Fruit fly (Drosophila melanogaster): ENCODE measurements around the gene CG10651.

Gene CG10651

DNA sequence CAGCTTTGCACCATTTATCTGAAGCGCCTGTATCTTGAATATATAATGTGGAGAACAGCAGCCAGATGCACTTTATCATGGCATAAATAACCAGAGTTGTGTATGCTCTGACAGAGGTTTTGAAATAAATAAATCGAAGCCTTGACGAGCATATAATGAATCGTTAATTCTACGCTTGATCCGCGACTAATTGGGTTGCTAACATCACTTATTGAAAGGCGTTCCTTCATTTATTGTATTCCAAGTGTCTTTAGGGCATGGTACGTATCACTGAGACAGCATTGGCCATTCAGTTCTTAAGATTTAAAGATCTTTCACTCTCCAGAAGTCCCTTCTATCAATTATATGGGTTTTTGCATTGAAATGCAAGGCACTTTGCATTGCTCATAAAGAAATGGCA is at the start of gene CG10651:
TSS of gene CG10651 (minus strand) at position 101 of the 400 bp plus-strand sequence.
- TF ChIP-seq pan (optimal IDR thresholded peaks at IDR 0.05), result no peak
- no peak for TF ChIP-seq EcR (GFP tag; optimal IDR thresholded peaks at IDR 0.05)
- TF ChIP-seq usp (GFP tag; optimal IDR thresholded peaks at IDR 0.05), result no peak
- no peak for TF ChIP-seq CG8478 (optimal IDR thresholded peaks at IDR 0.05)
- TF ChIP-seq Dll (optimal IDR thresholded peaks at IDR 0.05), result no peak
- no peak for TF ChIP-seq psq (optimal IDR thresholded peaks at IDR 0.05)

DNA sequence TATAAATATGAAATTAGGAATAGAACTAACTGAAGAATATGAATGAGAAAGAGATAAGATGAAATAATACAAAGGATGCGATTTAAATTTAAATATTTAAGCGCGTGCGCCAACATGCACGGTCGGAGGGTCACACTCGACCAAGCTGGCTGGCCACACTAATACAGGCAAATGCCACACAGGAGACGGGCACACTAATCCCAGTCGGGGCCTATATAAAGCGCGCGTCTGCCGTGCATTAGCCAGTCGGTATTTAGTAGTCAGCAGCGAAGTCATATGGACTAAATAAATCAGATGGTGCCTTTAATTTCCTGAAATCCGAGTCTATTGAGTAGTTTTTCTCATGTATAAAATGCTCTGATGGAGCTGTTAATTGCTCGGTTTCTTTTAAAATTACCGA is 13.6 kb upstream of the CG10651 start:
- TF ChIP-seq usp (GFP tag; optimal IDR thresholded peaks at IDR 0.05) (no peak), pan (optimal IDR thresholded peaks at IDR 0.05) (no peak), EcR (GFP tag; optimal IDR thresholded peaks at IDR 0.05) (no peak), Dll (optimal IDR thresholded peaks at IDR 0.05) (no peak), CG8478 (optimal IDR thresholded peaks at IDR 0.05) (no peak), psq (optimal IDR thresholded peaks at IDR 0.05) (no peak)

DNA sequence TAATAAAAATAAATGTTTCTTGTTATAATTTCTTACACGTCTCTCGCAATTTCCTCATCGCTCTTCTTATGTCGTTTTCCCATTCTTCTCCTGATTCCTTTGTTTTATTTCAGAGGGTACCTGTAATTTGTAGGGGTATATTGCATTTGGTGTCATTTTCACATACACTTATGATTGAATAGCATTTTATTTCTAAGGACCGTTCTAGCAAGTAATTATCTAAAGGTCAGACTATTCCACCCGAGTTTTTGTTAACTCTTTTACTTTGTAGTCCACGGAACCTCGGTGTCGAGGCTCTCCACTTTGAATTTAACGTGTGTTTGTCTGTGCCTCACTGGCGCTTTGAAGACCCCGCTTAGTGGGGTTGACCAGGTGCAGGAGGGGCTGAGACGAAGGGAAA is 11.5 kb upstream of the CG10651 start:
- no peak for TF ChIP-seq Dll (optimal IDR thresholded peaks at IDR 0.05)

DNA sequence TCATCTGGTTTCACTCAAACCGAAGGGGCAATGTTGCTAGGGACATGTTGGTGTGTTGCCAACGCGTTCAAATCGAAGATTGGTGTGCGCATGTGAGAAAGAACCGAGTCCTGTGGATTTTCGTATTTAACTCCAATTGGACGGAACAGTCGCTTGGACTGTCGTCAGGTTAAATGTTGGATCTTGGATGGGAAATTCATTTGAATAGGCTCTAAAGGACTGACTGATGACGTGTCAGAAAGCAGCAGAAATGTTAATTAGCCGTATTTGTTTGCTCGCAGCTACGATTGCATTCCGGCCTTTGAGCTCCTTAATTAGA is 13.5 kb downstream of the CG10651 start:
- TF ChIP-seq CG8478 (optimal IDR thresholded peaks at IDR 0.05), result no peak

DNA sequence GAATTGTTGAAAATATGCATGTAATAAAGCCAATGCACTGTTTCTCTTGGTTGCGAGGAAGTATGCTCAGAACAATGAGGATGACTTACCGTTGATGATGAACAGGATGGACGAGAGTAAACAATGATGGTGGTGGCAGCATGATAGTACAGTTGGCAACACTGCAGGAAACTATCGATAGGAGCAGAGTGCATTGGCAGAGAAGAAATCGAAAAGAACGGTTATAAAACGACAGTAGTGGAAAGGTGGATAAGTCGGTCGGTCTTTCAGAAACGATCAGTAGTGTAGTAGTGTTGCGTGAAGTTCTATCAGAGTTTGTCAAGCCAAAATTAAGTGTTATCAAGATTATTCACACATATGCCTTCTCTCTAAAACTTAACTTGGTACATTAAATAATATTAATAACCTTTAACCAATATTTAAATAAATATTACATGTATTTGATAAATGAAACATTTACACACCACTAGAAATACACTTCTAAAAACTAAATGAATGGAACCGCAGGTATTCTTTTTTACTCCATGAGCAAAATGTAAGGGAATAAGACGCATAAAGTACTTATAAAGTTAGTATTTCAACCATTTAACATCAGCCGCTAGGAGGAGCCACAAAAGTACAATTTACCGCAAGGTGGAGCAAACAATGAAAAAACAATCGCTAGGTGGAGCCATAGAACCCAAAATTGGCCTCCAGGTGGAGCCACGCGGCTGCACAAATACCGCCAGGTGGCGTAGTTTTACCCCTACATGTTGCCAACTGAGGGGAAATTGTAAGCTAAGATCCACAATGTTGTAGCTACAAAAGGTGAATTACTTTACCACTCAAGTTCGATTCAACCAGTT is 14.1 kb downstream of the CG10651 start:
- TF ChIP-seq CG8478 (optimal IDR thresholded peaks at IDR 0.05) (no peak), pan (optimal IDR thresholded peaks at IDR 0.05) (no peak), EcR (GFP tag; optimal IDR thresholded peaks at IDR 0.05) (no peak), psq (optimal IDR thresholded peaks at IDR 0.05) (no peak)

DNA sequence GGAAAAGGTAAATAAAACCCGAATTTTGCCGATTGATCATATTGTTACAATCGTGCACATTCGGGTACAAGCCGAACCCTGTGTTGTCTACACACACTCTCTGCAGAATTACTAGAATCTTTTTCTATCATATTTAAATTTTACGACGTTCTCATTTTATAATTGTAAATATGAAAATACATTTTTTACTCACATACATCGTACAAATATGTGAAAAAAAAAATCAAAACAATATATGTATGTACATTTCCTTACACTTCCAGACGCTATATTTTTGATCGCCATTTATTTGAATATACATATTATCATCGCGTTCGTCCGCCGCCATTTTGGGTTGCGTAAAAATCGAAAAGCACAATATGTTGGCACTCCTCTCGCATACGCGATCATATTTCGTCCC is 17.0 kb downstream of the CG10651 start:
- TF ChIP-seq psq (optimal IDR thresholded peaks at IDR 0.05) (no peak), Dll (optimal IDR thresholded peaks at IDR 0.05) (no peak), EcR (GFP tag; optimal IDR thresholded peaks at IDR 0.05) (no peak)

DNA sequence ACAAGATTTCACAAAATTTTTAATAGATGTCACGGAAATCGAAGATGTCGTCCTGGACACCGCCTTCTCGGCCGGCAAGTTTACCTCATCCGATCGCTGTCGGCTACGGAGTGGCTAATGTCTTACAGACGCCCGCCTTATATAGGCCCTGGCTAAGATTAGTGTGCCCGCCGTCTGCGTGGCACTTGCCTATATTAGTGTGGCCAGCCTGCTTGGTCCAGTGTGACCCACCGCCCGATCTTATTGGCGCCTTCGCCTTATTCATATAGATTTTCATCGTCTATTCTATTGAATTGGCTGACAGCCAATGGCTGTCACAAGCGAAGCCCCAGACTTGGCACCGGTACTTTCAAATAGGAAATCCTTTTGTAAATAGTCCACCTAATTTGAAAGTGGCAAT is 18.9 kb downstream of the CG10651 start:
- no peak for TF ChIP-seq psq (optimal IDR thresholded peaks at IDR 0.05)
- no peak for TF ChIP-seq Dll (optimal IDR thresholded peaks at IDR 0.05)
- no peak for TF ChIP-seq usp (GFP tag; optimal IDR thresholded peaks at IDR 0.05)
- no peak for TF ChIP-seq EcR (GFP tag; optimal IDR thresholded peaks at IDR 0.05)
- no peak for TF ChIP-seq CG8478 (optimal IDR thresholded peaks at IDR 0.05)
- no peak for TF ChIP-seq pan (optimal IDR thresholded peaks at IDR 0.05)

DNA sequence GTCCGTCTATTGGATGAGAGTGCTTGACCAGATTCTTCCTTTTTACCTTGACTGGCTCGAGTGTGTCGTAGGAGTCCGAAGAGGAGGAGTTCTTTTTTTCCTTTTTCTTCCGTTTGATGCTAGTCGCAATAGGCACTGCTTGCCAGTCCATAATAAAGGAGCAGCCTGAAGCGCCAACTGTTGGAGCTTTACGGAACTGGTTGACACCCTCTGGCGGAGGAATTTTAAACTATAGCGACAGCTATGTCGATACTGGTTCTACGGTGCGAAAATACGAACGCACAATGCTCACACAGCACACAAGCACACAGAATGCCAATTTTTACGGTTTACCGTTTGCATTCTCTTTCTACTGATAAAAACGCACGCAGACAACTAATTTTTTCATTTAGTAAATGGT is 28.1 kb downstream of the CG10651 start:
- TF ChIP-seq psq (optimal IDR thresholded peaks at IDR 0.05), result no peak
- TF ChIP-seq CG8478 (optimal IDR thresholded peaks at IDR 0.05), result no peak
- no peak for TF ChIP-seq pan (optimal IDR thresholded peaks at IDR 0.05)
- no peak for TF ChIP-seq Dll (optimal IDR thresholded peaks at IDR 0.05)
- no peak for TF ChIP-seq EcR (GFP tag; optimal IDR thresholded peaks at IDR 0.05)
- no peak for TF ChIP-seq usp (GFP tag; optimal IDR thresholded peaks at IDR 0.05)

DNA sequence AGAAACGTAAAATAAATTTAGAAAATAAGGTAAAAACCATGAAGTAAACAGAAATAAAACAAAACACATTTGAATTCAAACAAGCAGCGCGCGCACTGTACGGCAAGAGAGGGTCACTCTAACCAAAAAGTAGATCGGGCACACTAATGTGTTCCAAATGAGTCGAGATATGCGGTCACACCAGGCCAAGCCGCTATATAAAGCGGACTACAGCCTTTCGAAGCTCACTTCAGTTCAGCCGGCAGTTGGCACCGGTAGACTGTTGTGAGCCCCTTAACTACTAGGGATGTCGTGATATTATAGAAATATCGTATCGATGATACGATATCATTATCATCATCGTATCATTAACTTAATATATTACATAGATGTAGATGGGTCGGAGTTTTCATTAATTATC is 30.2 kb downstream of the CG10651 start:
- TF ChIP-seq Dll (optimal IDR thresholded peaks at IDR 0.05) (no peak), pan (optimal IDR thresholded peaks at IDR 0.05) (no peak), EcR (GFP tag; optimal IDR thresholded peaks at IDR 0.05) (no peak), psq (optimal IDR thresholded peaks at IDR 0.05) (no peak), CG8478 (optimal IDR thresholded peaks at IDR 0.05) (no peak), usp (GFP tag; optimal IDR thresholded peaks at IDR 0.05) (no peak)

DNA sequence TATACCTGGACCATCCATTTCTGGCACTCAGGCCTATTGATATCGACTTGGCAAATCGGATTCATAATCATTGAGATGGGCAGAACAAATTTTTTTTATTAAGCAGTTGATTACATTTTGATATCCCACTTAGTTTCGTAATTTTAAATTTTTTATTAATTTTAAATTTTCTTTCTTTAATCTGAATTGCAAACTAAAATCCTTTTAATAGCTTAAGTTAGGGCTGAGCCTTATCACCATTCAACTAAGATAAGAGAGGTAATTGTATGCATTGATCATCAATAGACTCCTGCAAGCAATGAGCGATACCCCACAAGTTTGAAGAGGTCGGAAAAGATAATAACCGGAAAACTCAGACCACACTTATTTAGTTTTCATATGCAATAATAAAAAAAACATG is 30.7 kb downstream of the CG10651 start, which contains the start of gene CG13970:
TSS of gene CG13970 (minus strand) at position 101 of the 400 bp plus-strand sequence.
- TF ChIP-seq EcR (GFP tag; optimal IDR thresholded peaks at IDR 0.05), result no peak
- TF ChIP-seq usp (GFP tag; optimal IDR thresholded peaks at IDR 0.05), result no peak
- TF ChIP-seq pan (optimal IDR thresholded peaks at IDR 0.05), result no peak
- no peak for TF ChIP-seq Dll (optimal IDR thresholded peaks at IDR 0.05)
- TF ChIP-seq CG8478 (optimal IDR thresholded peaks at IDR 0.05), result no peak
- no peak for TF ChIP-seq psq (optimal IDR thresholded peaks at IDR 0.05)

DNA sequence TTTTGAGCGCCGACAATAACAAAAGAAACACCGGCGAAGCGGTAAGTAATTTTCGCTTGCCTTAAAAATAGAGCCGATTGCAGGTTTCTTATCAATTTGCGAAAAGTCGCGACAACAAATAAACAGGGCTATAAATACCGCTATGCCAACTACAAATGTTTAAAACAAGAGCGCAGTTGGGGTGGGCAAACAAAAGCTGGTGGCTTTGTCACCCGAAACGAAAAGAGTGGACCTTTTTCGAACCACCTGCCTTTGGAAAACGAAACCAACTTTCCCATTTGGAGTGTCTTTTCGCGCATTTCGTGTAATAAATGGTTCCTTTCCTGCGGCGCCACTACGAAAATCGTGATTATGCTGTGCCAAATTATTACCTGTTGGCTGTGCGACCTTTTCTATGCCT is 36.5 kb downstream of the CG10651 start:
- TF ChIP-seq usp (GFP tag; optimal IDR thresholded peaks at IDR 0.05), result no peak
- no peak for TF ChIP-seq EcR (GFP tag; optimal IDR thresholded peaks at IDR 0.05)
- TF ChIP-seq pan (optimal IDR thresholded peaks at IDR 0.05), result no peak
- no peak for TF ChIP-seq Dll (optimal IDR thresholded peaks at IDR 0.05)
- no peak for TF ChIP-seq psq (optimal IDR thresholded peaks at IDR 0.05)
- no peak for TF ChIP-seq CG8478 (optimal IDR thresholded peaks at IDR 0.05)

DNA sequence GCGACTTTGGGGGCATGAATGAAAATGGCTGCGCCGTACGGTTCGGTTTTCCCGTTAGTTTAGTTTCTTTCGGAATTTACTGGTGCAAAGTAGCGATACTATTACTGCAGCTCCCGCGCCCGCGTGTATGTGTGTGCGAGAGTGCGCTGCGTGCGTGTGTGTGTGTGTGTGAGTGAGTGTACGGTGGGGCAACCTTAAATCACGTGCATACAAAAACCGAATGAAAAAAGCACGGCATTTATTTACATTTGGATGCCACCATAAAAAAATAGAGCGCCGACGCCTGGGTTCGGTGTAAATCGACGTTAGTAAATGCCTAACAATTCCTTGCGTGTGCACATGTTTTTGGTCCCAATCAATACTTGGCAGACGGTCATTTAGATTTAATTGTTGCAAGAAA is 37.0 kb downstream of the CG10651 start:
- TF ChIP-seq usp (GFP tag; optimal IDR thresholded peaks at IDR 0.05), result no peak
- no peak for TF ChIP-seq psq (optimal IDR thresholded peaks at IDR 0.05)
- no peak for TF ChIP-seq Dll (optimal IDR thresholded peaks at IDR 0.05)
- no peak for TF ChIP-seq pan (optimal IDR thresholded peaks at IDR 0.05)
- no peak for TF ChIP-seq CG8478 (optimal IDR thresholded peaks at IDR 0.05)
- TF ChIP-seq EcR (GFP tag; optimal IDR thresholded peaks at IDR 0.05), result no peak

DNA sequence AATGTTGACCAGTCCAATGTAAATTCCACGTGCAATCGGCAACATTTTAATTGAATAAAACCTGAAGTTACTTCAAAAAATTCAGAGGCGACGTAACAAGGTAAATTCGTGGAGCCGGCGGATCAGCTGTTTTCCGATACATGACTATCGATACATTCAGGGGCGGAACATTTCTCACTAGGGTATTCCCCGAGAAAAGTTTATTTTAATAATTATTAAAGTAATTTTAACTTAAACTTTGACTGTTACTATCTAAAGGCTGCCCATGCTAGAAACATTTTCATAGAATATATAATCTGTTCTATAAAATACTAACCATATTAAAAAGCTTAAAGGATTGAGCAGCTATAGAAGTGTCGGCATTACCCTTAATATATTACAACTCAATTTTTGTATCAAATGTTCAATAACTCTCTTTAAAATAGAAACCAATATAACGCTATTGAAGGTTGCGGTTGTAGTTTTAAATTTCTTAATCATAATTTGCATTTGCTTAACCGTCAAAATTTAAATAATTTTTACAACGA is 37.6 kb downstream of the CG10651 start, which contains the start of the genes mRpS18B and Kua:
TSS of gene mRpS18B (minus strand) at position 149 of the 527 bp plus-strand sequence.
TSS of gene Kua (plus strand) at position 477 of the 527 bp plus-strand sequence.
- TF ChIP-seq EcR (GFP tag; optimal IDR thresholded peaks at IDR 0.05), result no peak
- no peak for TF ChIP-seq CG8478 (optimal IDR thresholded peaks at IDR 0.05)
- no peak for TF ChIP-seq pan (optimal IDR thresholded peaks at IDR 0.05)
- TF ChIP-seq Dll (optimal IDR thresholded peaks at IDR 0.05), result no peak

All from whole organism.